Fruit fly (Drosophila melanogaster) whole organism, embryonic: ENCODE results near the gene CG15047.

Experiments used
- Aef1 ChIP-seq: fragments of 200-800 bp; sonication (Bioruptor generic); IDR thresholded peaks from 3 replicates; pipeline ENCODE4 v1.3.6; 2022; ENCODE audit warnings: missing biosample characterization, missing genetic modification characterization
- CG10462 ChIP-seq: fragments of 200-800 bp; sonication (Bioruptor generic); optimal IDR thresholded peaks from 2 replicates; lab custom pipeline; 2016; ENCODE audit warnings: missing biosample characterization, missing genetic modification characterization
- CG11456 ChIP-seq: fragments of 200-800 bp; sonication (Bioruptor generic); IDR thresholded peaks from 3 replicates; pipeline ENCODE4 v1.3.6; 2022; ENCODE audit warnings: missing biosample characterization, missing genetic modification characterization
- CG12299 ChIP-seq: fragments of 200-800 bp; sonication (Bioruptor generic); optimal IDR thresholded peaks from 2 replicates; lab custom pipeline; 2018; ENCODE audit warnings: missing biosample characterization, mild to moderate bottlenecking, missing genetic modification characterization
- CG12659 ChIP-seq: fragments of 200-800 bp; sonication (Bioruptor generic); optimal IDR thresholded peaks from 3 replicates; lab custom pipeline; 2017; ENCODE audit warnings: mild to moderate bottlenecking, missing biosample characterization, missing genetic modification reagents, missing genetic modification characterization
- CG13775 ChIP-seq: fragments of 200-800 bp; sonication (Bioruptor generic); optimal IDR thresholded peaks from 3 replicates; lab custom pipeline; 2017; ENCODE audit warnings: missing biosample characterization, mild to moderate bottlenecking, missing genetic modification characterization
- CG13894 ChIP-seq: fragments of 200-800 bp; sonication (Bioruptor generic); optimal IDR thresholded peaks from 3 replicates; lab custom pipeline; 2018; ENCODE audit warnings: missing biosample characterization, mild to moderate bottlenecking, missing genetic modification characterization, moderate library complexity
- CG14860 ChIP-seq: fragments of 200-800 bp; sonication (Bioruptor generic); IDR thresholded peaks from 3 replicates; pipeline ENCODE4 v1.3.6; 2022; ENCODE audit warnings: missing biosample characterization, missing genetic modification characterization; ENCODE audit not compliant: partially characterized antibody
- CG1603 ChIP-seq: fragments of 200-800 bp; sonication (Bioruptor generic); optimal IDR thresholded peaks from 2 replicates; lab custom pipeline; 2019; ENCODE audit warnings: missing biosample characterization, mild to moderate bottlenecking, missing genetic modification characterization, moderate library complexity
- CG16813 ChIP-seq: fragments of 200-800 bp; sonication (Bioruptor generic); IDR thresholded peaks from 3 replicates; pipeline ENCODE4 v1.3.6; 2022; ENCODE audit warnings: missing biosample characterization, missing genetic modification characterization; ENCODE audit not compliant: partially characterized antibody
- CG17186 ChIP-seq: fragments of 200-800 bp; sonication (Bioruptor generic); optimal IDR thresholded peaks from 3 replicates; lab custom pipeline; 2017; ENCODE audit warnings: missing biosample characterization, missing genetic modification reagents, missing genetic modification characterization
- CG2889 ChIP-seq: fragments of 200-800 bp; sonication (Bioruptor generic); IDR thresholded peaks from 3 replicates; pipeline ENCODE4 v1.3.6; 2022; ENCODE audit warnings: missing biosample characterization, missing genetic modification characterization
- CG30020 ChIP-seq: fragments of 200-800 bp; optimal IDR thresholded peaks from 2 replicates; lab custom pipeline; 2019; ENCODE audit warnings: missing biosample characterization, mild to moderate bottlenecking, missing genetic modification characterization, moderate library complexity
- CG31365 ChIP-seq: fragments of 200-800 bp; sonication (Bioruptor generic); optimal IDR thresholded peaks from 2 replicates; lab custom pipeline; 2018; ENCODE audit warnings: missing biosample characterization, mild to moderate bottlenecking, missing genetic modification characterization
- CG3281 ChIP-seq: fragments of 200-800 bp; sonication (Bioruptor generic); optimal IDR thresholded peaks from 3 replicates; lab custom pipeline; 2017; ENCODE audit warnings: missing biosample characterization, mild to moderate bottlenecking, missing genetic modification characterization
- CG34422 ChIP-seq: fragments of 200-800 bp; sonication (Bioruptor generic); IDR thresholded peaks from 3 replicates; pipeline ENCODE4 v1.3.6; 2022; ENCODE audit warnings: missing biosample characterization, missing genetic modification characterization
- CG3847 ChIP-seq: fragments of 200-800 bp; sonication (Bioruptor generic); IDR thresholded peaks from 2 replicates; pipeline ENCODE4 v1.3.6; 2022; ENCODE audit warnings: missing biosample characterization, missing genetic modification characterization
- CG42726 ChIP-seq: fragments of 200-800 bp; sonication (Bioruptor generic); IDR thresholded peaks from 2 replicates; pipeline ENCODE4 v1.3.6; 2022; ENCODE audit warnings: missing biosample characterization, missing genetic modification characterization; ENCODE audit not compliant: partially characterized antibody
- CG9876 ChIP-seq: fragments of 200-800 bp; sonication (Bioruptor generic); optimal IDR thresholded peaks from 2 replicates; lab custom pipeline; 2016; ENCODE audit warnings: missing biosample characterization, missing genetic modification characterization
- CTCF ChIP-seq: fragments of 200-800 bp; sonication (Bioruptor generic); optimal IDR thresholded peaks from 2 replicates; lab custom pipeline; 2017; ENCODE audit warnings: missing biosample characterization, mild to moderate bottlenecking, missing genetic modification characterization, moderate library complexity
- Doc3 ChIP-seq: fragments of 200-800 bp; sonication (Bioruptor generic); IDR thresholded peaks from 3 replicates; pipeline ENCODE4 v1.3.6; 2022; ENCODE audit warnings: missing biosample characterization, missing genetic modification characterization; ENCODE audit not compliant: partially characterized antibody
- Ets97D ChIP-seq: fragments of 200-800 bp; sonication (Bioruptor generic); optimal IDR thresholded peaks from 3 replicates; lab custom pipeline; 2016; ENCODE audit warnings: missing biosample characterization, missing genetic modification characterization
- H15 ChIP-seq: fragments of 200-800 bp; sonication (Bioruptor generic); IDR thresholded peaks from 3 replicates; pipeline ENCODE4 v1.3.6; 2022; ENCODE audit warnings: missing biosample characterization, missing genetic modification characterization
- Hr51 ChIP-seq, 2 experiments: fragments of 200-800 bp; sonication (Bioruptor generic); optimal IDR thresholded peaks; 2 replicates in 1 of 2; 3 replicates in 1 of 2; lab custom pipeline; 2016 to 2018; ENCODE audit warnings: missing biosample characterization in 2 of 2, missing genetic modification characterization in 2 of 2, mild to moderate bottlenecking in 1 of 2, moderate library complexity in 1 of 2
- MBD-R2 ChIP-seq: fragments of 200-800 bp; sonication (Bioruptor generic); IDR thresholded peaks from 2 replicates; pipeline ENCODE4 v1.3.6; 2022; ENCODE audit warnings: missing biosample characterization, missing genetic modification characterization
- Myb ChIP-seq: fragments of 200-800 bp; sonication (Bioruptor generic); optimal IDR thresholded peaks from 2 replicates; lab custom pipeline; 2016; ENCODE audit warnings: missing biosample characterization, missing genetic modification characterization
- Nf-YB ChIP-seq: fragments of 200-800 bp; sonication (Bioruptor generic); optimal IDR thresholded peaks from 3 replicates; lab custom pipeline; 2019; ENCODE audit warnings: missing biosample characterization, mild to moderate bottlenecking, missing genetic modification characterization, moderate library complexity
- Opbp ChIP-seq: fragments of 200-800 bp; sonication (Bioruptor generic); IDR thresholded peaks from 3 replicates; pipeline ENCODE4 v1.3.6; 2022; ENCODE audit warnings: missing biosample characterization, missing genetic modification characterization; ENCODE audit not compliant: partially characterized antibody
- ap ChIP-seq: fragments of 200-800 bp; sonication (Bioruptor generic); IDR thresholded peaks from 2 replicates; pipeline ENCODE4 v1.3.6; 2022; ENCODE audit warnings: missing biosample characterization, missing genetic modification characterization
- bbx ChIP-seq: fragments of 200-800 bp; sonication (Bioruptor generic); IDR thresholded peaks from 2 replicates; pipeline ENCODE4 v1.3.6; 2022; ENCODE audit warnings: missing biosample characterization, missing genetic modification characterization; ENCODE audit not compliant: partially characterized antibody
- chinmo ChIP-seq: fragments of 200-800 bp; sonication (Bioruptor generic); IDR thresholded peaks from 4 replicates; pipeline ENCODE4 v1.3.6; 2022; ENCODE audit warnings: missing biosample characterization, missing genetic modification characterization; ENCODE audit not compliant: partially characterized antibody
- esg ChIP-seq: fragments of 200-800 bp; sonication (Bioruptor generic); conservative IDR thresholded peaks from 2 replicates; pipeline ENCODE4 v1.3.6; 2022; ENCODE audit warnings: missing biosample characterization, missing genetic modification characterization
- ham ChIP-seq: fragments of 200-800 bp; sonication (Bioruptor generic); IDR thresholded peaks from 2 replicates; pipeline ENCODE4 v1.3.6; 2022; ENCODE audit warnings: missing biosample characterization, missing genetic modification characterization
- hb ChIP-seq: fragments of 200-800 bp; sonication (Bioruptor generic); IDR thresholded peaks from 3 replicates; pipeline ENCODE4 v1.3.6; 2022; ENCODE audit warnings: missing biosample characterization, missing genetic modification characterization; ENCODE audit not compliant: partially characterized antibody
- klu ChIP-seq: fragments of 200-800 bp; sonication (Bioruptor generic); IDR thresholded peaks from 2 replicates; pipeline ENCODE4 v1.3.6; 2022; ENCODE audit warnings: missing biosample characterization, missing genetic modification characterization
- knrl ChIP-seq: fragments of 200-800 bp; sonication (Bioruptor generic); IDR thresholded peaks from 3 replicates; pipeline ENCODE4 v1.3.6; 2022; ENCODE audit warnings: missing biosample characterization, missing genetic modification characterization; ENCODE audit not compliant: partially characterized antibody
- lab ChIP-seq: fragments of 200-800 bp; sonication (Bioruptor generic); optimal IDR thresholded peaks from 3 replicates; lab custom pipeline; 2017; ENCODE audit warnings: missing biosample characterization, missing genetic modification characterization, mild to moderate bottlenecking, moderate library complexity, missing genetic modification reagents
- lov ChIP-seq, 2 experiments: fragments of 200-800 bp in 1 of 2; fragments of >200 bp in 1 of 2; sonication (Bioruptor generic) in 1 of 2; IDR thresholded peaks in 1 of 2; optimal IDR thresholded peaks in 1 of 2; 2 replicates in 1 of 2; 3 replicates in 1 of 2; pipeline versions ENCODE4 v1.3.6 to Lab custom; 2017 to 2022; ENCODE audit warnings: missing biosample characterization in 1 of 2, missing genetic modification characterization in 1 of 2
- mirr ChIP-seq: fragments of 200-800 bp; sonication (Bioruptor generic); optimal IDR thresholded peaks from 3 replicates; lab custom pipeline; 2018; ENCODE audit warnings: missing biosample characterization, mild to moderate bottlenecking, missing genetic modification characterization
- mld ChIP-seq: fragments of 200-800 bp; sonication (Bioruptor generic); IDR thresholded peaks from 3 replicates; pipeline ENCODE4 v1.3.6; 2022; ENCODE audit warnings: missing biosample characterization, missing genetic modification characterization; ENCODE audit not compliant: partially characterized antibody
- nau ChIP-seq: fragments of 200-800 bp; sonication (Bioruptor generic); optimal IDR thresholded peaks from 3 replicates; lab custom pipeline; 2017; ENCODE audit warnings: missing biosample characterization, mild to moderate bottlenecking, missing genetic modification characterization, missing genetic modification reagents
- schlank ChIP-seq: fragments of 200-800 bp; sonication (Bioruptor generic); optimal IDR thresholded peaks from 2 replicates; lab custom pipeline; 2018; ENCODE audit warnings: missing biosample characterization, mild to moderate bottlenecking, missing genetic modification characterization
- so ChIP-seq: fragments of 200-800 bp; sonication (Bioruptor generic); IDR thresholded peaks from 3 replicates; pipeline ENCODE4 v1.3.6; 2022; ENCODE audit warnings: missing biosample characterization, missing genetic modification characterization
- tna ChIP-seq: fragments of 200-800 bp; sonication (Bioruptor generic); IDR thresholded peaks from 2 replicates; pipeline ENCODE4 v1.3.6; 2022; ENCODE audit warnings: missing biosample characterization, missing genetic modification characterization; ENCODE audit not compliant: partially characterized antibody
- toy ChIP-seq: fragments of 200-800 bp; sonication (Bioruptor generic); IDR thresholded peaks from 2 replicates; pipeline ENCODE4 v1.3.6; 2022; ENCODE audit warnings: missing biosample characterization, missing genetic modification characterization
- zen2 ChIP-seq: fragments of 200-800 bp; sonication (Bioruptor generic); IDR thresholded peaks from 3 replicates; pipeline ENCODE4 v1.3.6; 2022; ENCODE audit warnings: missing biosample characterization, missing genetic modification characterization; ENCODE audit not compliant: partially characterized antibody
- zfh1 ChIP-seq: fragments of 200-800 bp; sonication (Bioruptor generic); IDR thresholded peaks from 3 replicates; pipeline ENCODE4 v1.3.6; 2022; ENCODE audit warnings: missing biosample characterization, missing genetic modification characterization

Gene CG15047

DNA sequence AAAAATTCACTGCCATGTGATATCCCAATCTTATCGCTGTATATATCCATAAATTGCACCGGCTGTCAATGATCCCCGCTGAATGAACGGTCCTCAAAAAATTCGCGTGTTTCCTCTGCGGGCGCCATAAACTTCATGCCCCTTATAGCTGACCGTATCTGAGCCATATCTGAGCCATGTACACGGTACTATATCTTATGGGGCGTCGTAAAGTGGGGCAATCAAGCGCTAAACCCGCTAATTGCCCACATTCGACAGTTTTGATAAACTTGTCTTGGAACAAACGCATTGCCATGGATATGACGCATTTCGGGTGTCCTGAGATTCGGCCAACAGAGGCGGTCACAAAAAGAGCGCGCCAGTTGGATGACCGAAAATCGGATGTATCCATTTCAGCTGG, 17.6 kb upstream of the CG15047 start (continued):
- no peak for TF ChIP-seq ham (GFP tag; lab: Robert Waterston, UW)
- TF ChIP-seq CG42726, result no peak
- peak; percentile 42 for TF ChIP-seq schlank
- no peak for TF ChIP-seq nau
- TF ChIP-seq mirr (GFP tag; lab: Kevin White, UChicago), result peak; percentile 26
- TF ChIP-seq, all 482 proteins: peak for 17

DNA sequence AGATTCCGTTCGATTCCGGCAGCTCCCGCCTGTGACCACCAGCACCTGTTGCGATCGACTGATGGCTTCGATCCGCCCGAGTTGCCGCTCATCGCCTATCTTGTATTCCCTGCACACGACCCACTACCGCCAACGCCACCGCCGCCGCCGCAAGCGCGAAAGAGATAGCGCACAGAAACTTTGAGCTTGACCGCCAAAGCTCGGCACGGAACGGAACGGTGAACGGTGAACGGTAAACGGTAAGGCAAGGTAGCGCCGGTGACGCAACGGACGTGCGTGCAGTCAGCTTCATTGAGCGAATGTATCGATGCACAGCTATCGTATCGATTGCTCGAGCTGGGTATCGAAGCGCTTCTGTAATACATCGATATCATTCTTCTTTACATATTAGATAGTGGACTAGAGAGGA, 16.2 kb upstream of the CG15047 start, which contains the start of gene Ggt-1:
Gene Ggt-1, minus strand, starts transcription at position 251 of the 409 bp plus-strand sequence.
- TF ChIP-seq CG34422 (0 out of 3 replicates have a peak, but pooled peaks have one; percentile 17), CG14860 (GFP tag; lab: Robert Waterston, UW) (peak; percentile 96), CG13775 (no peak), tna (GFP tag; lab: Robert Waterston, UW) (peak; percentile 94), chinmo (GFP tag; lab: Robert Waterston, UW) (peak; percentile 99), CG17186 (peak; percentile 87), CG3847 (GFP tag; lab: Robert Waterston, UW) (0 out of 2 replicates have a peak, but pooled peaks have one; percentile 25), CG1603 (tag; lab: Kevin White, UChicago) (peak; percentile 99), CG11456 (GFP tag; lab: Robert Waterston, UW) (no peak), Doc3 (GFP tag; lab: Robert Waterston, UW) (peak; percentile 91), Opbp (GFP tag; lab: Robert Waterston, UW) (peak; percentile 93), ap (GFP tag; lab: Robert Waterston, UW) (no peak), bbx (GFP tag; lab: Robert Waterston, UW) (peak; percentile 96), mld (GFP tag; lab: Robert Waterston, UW) (peak; percentile 91), zen2 (GFP tag; lab: Robert Waterston, UW) (peak; percentile 97), CG3281 (GFP tag; lab: Kevin White, UChicago) (no peak), MBD-R2 (peak; percentile 23; the same call in 1 of the 2 replicates), CTCF (GFP tag; lab: Kevin White, UChicago) (peak; percentile 47), CG16813 (GFP tag; lab: Robert Waterston, UW) (peak; percentile 92), CG13894 (tag; lab: Kevin White, UChicago) (peak; percentile 61), knrl (GFP tag; lab: Robert Waterston, UW) (peak; percentile 91), CG10462 (GFP tag; lab: Kevin White, UChicago) (no peak), CG12659 (GFP tag; lab: Kevin White, UChicago) (peak; percentile 40), Ets97D (GFP tag; lab: Kevin White, UChicago) (peak; percentile 65), Nf-YB (no peak), lov (optimal IDR thresholded peaks at IDR 0.05; lab: Kevin White, UChicago) (no peak), lov (GFP tag; IDR thresholded peaks at IDR 0.05; lab: Robert Waterston, UW) (no peak), so (GFP tag; lab: Robert Waterston, UW) (peak; percentile 50; the same call in 1 of the 3 replicates), esg (GFP tag; lab: Robert Waterston, UW) (no peak), H15 (no peak), CG30020 (tag; lab: Kevin White, UChicago) (peak; percentile 23), CG12299 (tag; lab: Kevin White, UChicago) (no peak), CG42726 (peak; percentile 84), klu (GFP tag; lab: Robert Waterston, UW) (0 out of 2 replicates have a peak, but pooled peaks have one; percentile 17), CG9876 (no peak), Aef1 (GFP tag; lab: Robert Waterston, UW) (no peak), CG31365 (tag; lab: Kevin White, UChicago) (no peak), Hr51 (GFP tag; optimal IDR thresholded peaks at IDR 0.05; lab: Kevin White, UChicago) (no peak), Myb (GFP tag; lab: Kevin White, UChicago) (peak; percentile 12), toy (no peak), lab (GFP tag; lab: Kevin White, UChicago) (peak; percentile 42), hb (peak; percentile 94), zfh1 (GFP tag; lab: Robert Waterston, UW) (no peak), CG2889 (GFP tag; lab: Robert Waterston, UW) (no peak)
